Worm (Caenorhabditis elegans): ENCODE data around the gene ift-74.

ift-74 gene

ce11 chrII:6673894-6674293 is 5.9 kb upstream of the ift-74 start, which contains the start of gene H43E16.1:
TSS of gene H43E16.1 (plus strand) at chrII:6674268.
- TF ChIP-seq swsn-7 (tag; optimal IDR thresholded peaks at IDR 0.05) (no peak), efl-1 (optimal IDR thresholded peaks at IDR 0.05) (no peak), efl-1 (GFP tag; optimal IDR thresholded peaks at IDR 0.05 in 1 of 2) (peak in 1 of 2 experiments; percentile 43), nhr-77 (tag; optimal IDR thresholded peaks at IDR 0.05) (no peak), elt-2 (tag; optimal IDR thresholded peaks at IDR 0.05) (peak; percentile 72), aha-1 (tag; optimal IDR thresholded peaks at IDR 0.05) (no peak), ceh-82 (tag; optimal IDR thresholded peaks at IDR 0.05) (no peak), ztf-4 (tag; optimal IDR thresholded peaks at IDR 0.05) (no peak)

DNA sequence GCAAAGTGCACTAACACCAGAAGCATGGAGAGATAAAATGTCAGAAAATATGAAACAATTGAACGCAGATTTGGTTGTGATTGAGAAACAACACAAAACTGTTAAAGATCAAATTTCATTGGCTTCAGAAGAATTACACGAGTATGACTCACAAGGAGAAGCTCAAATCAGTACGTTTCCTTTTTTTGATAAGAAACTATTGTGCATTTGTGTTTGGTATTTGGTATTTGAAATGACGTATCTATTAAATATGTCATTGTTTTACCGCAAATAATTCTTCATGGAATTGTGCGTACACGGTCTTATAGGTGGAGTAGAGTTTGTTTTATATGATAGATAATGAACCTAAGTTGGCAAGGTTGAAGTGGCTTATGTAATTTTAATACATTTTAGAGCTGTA is 1.7 kb downstream of the ift-74 start:
- no peak for TF ChIP-seq grh-1 (GFP tag; IDR thresholded peaks at IDR 0.05)
- no peak for TF ChIP-seq C34B4.2 (tag; optimal IDR thresholded peaks at IDR 0.05)
- no peak for TF ChIP-seq ztf-11 (tag; optimal IDR thresholded peaks at IDR 0.05)
- no peak for TF ChIP-seq pag-3 (tag; optimal IDR thresholded peaks at IDR 0.05; ENCODE audit: borderline replicate concordance, insufficient read depth)
- TF ChIP-seq ces-1 (GFP tag; optimal IDR thresholded peaks at IDR 0.05): no peak

- TF ChIP-seq Y116A8C.19 (tag; optimal IDR thresholded peaks at IDR 0.05; ENCODE audit: borderline replicate concordance): no peak
- no peak for TF ChIP-seq C04F5.9 (tag; optimal IDR thresholded peaks at IDR 0.05)
- peak; percentile 13 for TF ChIP-seq nhr-85 (tag)
- TF ChIP-seq dsc-1 (tag; optimal IDR thresholded peaks at IDR 0.05): no peak
These were observed 3.1 kb downstream of the ift-74 start for ce11 chrII:6682918-6683317.

ce11 chrII:6683663-6684285 is 4.0 kb downstream of the ift-74 start, which contains the start of gene gyf-1:
TSS of gene gyf-1 (plus strand) at chrII:6684235.
- no peak for TF ChIP-seq zip-4 (GFP tag; optimal IDR thresholded peaks at IDR 0.05)
- no peak for TF ChIP-seq sptf-1 (tag; optimal IDR thresholded peaks at IDR 0.05)
- TF ChIP-seq Y116A8C.19 (tag; optimal IDR thresholded peaks at IDR 0.05; ENCODE audit: borderline replicate concordance): no peak
- TF ChIP-seq blmp-1 (tag; optimal IDR thresholded peaks at IDR 0.05): peak; percentile 10
- TF ChIP-seq nhr-11 (tag; optimal IDR thresholded peaks at IDR 0.05): no peak
- TF ChIP-seq efl-3 (GFP tag; optimal IDR thresholded peaks at IDR 0.05): no peak
- peak; percentile 39 for TF ChIP-seq snu-23 (GFP tag; optimal IDR thresholded peaks at IDR 0.05)
- TF ChIP-seq rnt-1 (tag; optimal IDR thresholded peaks at IDR 0.05): peak; percentile 50
- TF ChIP-seq vab-15 (tag; optimal IDR thresholded peaks at IDR 0.05): peak; percentile 10
- TF ChIP-seq pag-3 (tag; optimal IDR thresholded peaks at IDR 0.05; ENCODE audit: borderline replicate concordance, insufficient read depth): no peak
- no peak for TF ChIP-seq ceh-88 (GFP tag; IDR thresholded peaks at IDR 0.05)
- no peak for TF ChIP-seq snpc-4 (tag; optimal IDR thresholded peaks at IDR 0.05)
- TF ChIP-seq swsn-7 (tag; optimal IDR thresholded peaks at IDR 0.05): peak; percentile 30
- TF ChIP-seq sup-37 (GFP tag; optimal IDR thresholded peaks at IDR 0.05): no peak
- peak in 1 of 2 experiments; percentile 32 for TF ChIP-seq lin-35 (GFP tag; optimal IDR thresholded peaks at IDR 0.05)
- no peak for TF ChIP-seq elt-3 (tag; optimal IDR thresholded peaks at IDR 0.05)
- TF ChIP-seq tbx-2 (tag; optimal IDR thresholded peaks at IDR 0.05): peak; percentile 24
- peak; percentile 76 for TF ChIP-seq lin-14 (GFP tag; optimal IDR thresholded peaks at IDR 0.05)
- no peak for TF ChIP-seq fkh-10 (GFP tag; optimal IDR thresholded peaks at IDR 0.05)
- no peak for TF ChIP-seq unc-62 (GFP tag; optimal IDR thresholded peaks at IDR 0.05)
- no peak for TF ChIP-seq ztf-11 (tag; optimal IDR thresholded peaks at IDR 0.05)
- TF ChIP-seq lsy-2 (tag; optimal IDR thresholded peaks at IDR 0.05): peak in 1 of 2 experiments; percentile 51
- TF ChIP-seq dpl-1 (GFP tag; optimal IDR thresholded peaks at IDR 0.05): peak in 2 of 3 experiments; percentile 5 to 14
- TF ChIP-seq fkh-8 (tag; optimal IDR thresholded peaks at IDR 0.05): peak; percentile 47
- no peak for TF ChIP-seq ets-5 (GFP tag; IDR thresholded peaks at IDR 0.05)
- peak in 1 of 2 experiments; percentile 55 for TF ChIP-seq mdl-1 (tag; optimal IDR thresholded peaks at IDR 0.05)
- no peak for TF ChIP-seq C34B4.2 (tag; optimal IDR thresholded peaks at IDR 0.05)
- peak; percentile 46 for TF ChIP-seq nhr-20 (tag; optimal IDR thresholded peaks at IDR 0.05)
- peak; percentile 37 for TF ChIP-seq nhr-47 (tag; optimal IDR thresholded peaks at IDR 0.05)
- peak; percentile 8 for TF ChIP-seq nhr-77 (tag; optimal IDR thresholded peaks at IDR 0.05)
- peak; percentile 3 for TF ChIP-seq aly-2 (tag; optimal IDR thresholded peaks at IDR 0.05)
- TF ChIP-seq lin-15B (tag; optimal IDR thresholded peaks at IDR 0.05): peak; percentile 58
- no peak for TF ChIP-seq egl-13 (tag; optimal IDR thresholded peaks at IDR 0.05)
- no peak for TF ChIP-seq zag-1 (tag; optimal IDR thresholded peaks at IDR 0.05)
- no peak for TF ChIP-seq unc-130 (tag; optimal IDR thresholded peaks at IDR 0.05)

Measured in whole organism, L1 larva.